Worm (Caenorhabditis elegans) whole organism, L3 larva: ENCODE data around the gene B0334.10.

Experiments used
- aly-2 ChIP-seq: fragments of 150-350 bp; optimal IDR thresholded peaks from 2 replicates; lab custom pipeline; 2014; ENCODE audit warnings: missing biosample characterization, missing genetic modification characterization
- ceh-16 ChIP-seq: sonication (generic microtip); optimal IDR thresholded peaks from 2 replicates; lab custom pipeline; 2017; ENCODE audit warnings: missing biosample characterization, missing genetic modification characterization
- elt-2 ChIP-seq: sonication (generic microtip); optimal IDR thresholded peaks from 2 replicates; lab custom pipeline; 2016; ENCODE audit warnings: missing genetic modification reagents, mild to moderate bottlenecking, missing genetic modification characterization, missing compliant biosample characterization
- fkh-10 ChIP-seq: sonication (generic microtip); optimal IDR thresholded peaks from 2 replicates; lab custom pipeline; 2017; ENCODE audit warnings: missing biosample characterization, missing genetic modification reagents, missing genetic modification characterization
- nhr-28 ChIP-seq: fragments of 150-350 bp; optimal IDR thresholded peaks from 2 replicates; lab custom pipeline; 2014; ENCODE audit warnings: missing biosample characterization, missing genetic modification characterization
- nhr-76 ChIP-seq: fragments of 150-350 bp; sonication (generic microtip); optimal IDR thresholded peaks from 5 replicates; lab custom pipeline; 2014; ENCODE audit warnings: missing biosample characterization, missing genetic modification characterization
- nhr-77 ChIP-seq: fragments of 150-350 bp; optimal IDR thresholded peaks from 2 replicates; lab custom pipeline; 2014; ENCODE audit warnings: missing biosample characterization, missing genetic modification characterization
- skn-1 ChIP-seq: fragments of 150-350 bp; optimal IDR thresholded peaks from 2 replicates; lab custom pipeline; 2014; ENCODE audit warnings: missing biosample characterization, missing genetic modification characterization
- unc-62 ChIP-seq: fragments of 150-350 bp; sonication (generic microtip); optimal IDR thresholded peaks from 4 replicates; lab custom pipeline; 2014; ENCODE audit warnings: missing biosample characterization, missing genetic modification reagents, missing genetic modification characterization

- TF ChIP-seq ceh-16: no peak
- TF ChIP-seq skn-1: no peak
- TF ChIP-seq elt-2 (tag; lab: Kevin White, UChicago): no peak
- no peak for TF ChIP-seq aly-2 (tag; lab: Kevin White, UChicago)
- no peak for TF ChIP-seq nhr-77 (tag; lab: Kevin White, UChicago)
- no peak for TF ChIP-seq unc-62 (GFP tag; lab: Kevin White, UChicago)
- no peak for TF ChIP-seq nhr-76 (tag; lab: Kevin White, UChicago)
- no peak for TF ChIP-seq fkh-10
- no peak for TF ChIP-seq nhr-28 (tag; lab: Kevin White, UChicago)
These were observed 24.7 kb downstream of the B0334.10 start for ce11 chrII:11542958-11543357.
